Worm (Caenorhabditis elegans) whole organism, midembryonic: ENCODE data around the gene Y39B6A.37.
A peak's percentile ranks its signal among the peaks of the same experiment; 100 is the strongest.
"Not testable (repeated sequence)": the region's sequence is repeated elsewhere in the genome, so short reads cannot be mapped to it uniquely, and the experiment has no call there.

Source experiments
- T22C8.4 ChIP-seq: fragments of 200-800 bp; sonication (Bioruptor generic); IDR thresholded peaks from 2 replicates; pipeline ENCODE4 v1.3.6; 2022; ENCODE audit warnings: missing genetic modification characterization, missing compliant biosample characterization
- cog-1 ChIP-seq: sonication (generic microtip); optimal IDR thresholded peaks from 2 replicates; lab custom pipeline; 2016; ENCODE audit warnings: missing genetic modification characterization, missing compliant biosample characterization
- flt-1 ChIP-seq: fragments of 200-800 bp; sonication (Bioruptor generic); IDR thresholded peaks from 2 replicates; pipeline ENCODE4 v1.3.6; 2022; ENCODE audit warnings: missing genetic modification characterization, missing compliant biosample characterization
- klf-2 ChIP-seq: fragments of 200-800 bp; sonication (Bioruptor generic); conservative IDR thresholded peaks from 2 replicates; pipeline ENCODE4 v1.3.6; 2022; ENCODE audit warnings: missing genetic modification reagents, missing genetic modification characterization, missing compliant biosample characterization
- med-1 ChIP-seq: sonication (generic microtip); optimal IDR thresholded peaks from 2 replicates; lab custom pipeline; 2017; ENCODE audit warnings: missing genetic modification characterization, mild to moderate bottlenecking, missing compliant biosample characterization, antibody characterized with exemption, missing genetic modification reagents; ENCODE audit not compliant: insufficient read depth
- ref-1 ChIP-seq: fragments of 200-800 bp; sonication (Bioruptor generic); conservative IDR thresholded peaks from 2 replicates; pipeline ENCODE4 v1.3.6; 2022; ENCODE audit warnings: missing genetic modification reagents, missing genetic modification characterization, missing compliant biosample characterization
- tab-1 ChIP-seq: fragments of 200-800 bp; sonication (Bioruptor generic); IDR thresholded peaks from 2 replicates; pipeline ENCODE4 v1.3.6; 2022; ENCODE audit warnings: missing genetic modification characterization, missing compliant biosample characterization
- ztf-23 ChIP-seq: fragments of 200-800 bp; sonication (Bioruptor generic); IDR thresholded peaks from 2 replicates; pipeline ENCODE4 v1.3.6; 2022; ENCODE audit warnings: missing genetic modification reagents, missing genetic modification characterization, missing compliant biosample characterization
- ztf-29 ChIP-seq: fragments of 200-800 bp; sonication (Bioruptor generic); IDR thresholded peaks from 2 replicates; pipeline ENCODE4 v1.3.6; 2022; ENCODE audit warnings: missing genetic modification reagents, missing genetic modification characterization, missing compliant biosample characterization

Y39B6A.37 gene

ce11 chrV:19001016-19001415, 10.4 kb downstream of the Y39B6A.37 start, which contains the start of gene Y39B6A.34:
Y39B6A.34 (plus strand) TSS chrV:19001018.
- TF ChIP-seq T22C8.4: no peak
- no peak for TF ChIP-seq cog-1 (tag; lab: Kevin White, UChicago)
- TF ChIP-seq tab-1 (GFP tag; lab: Robert Waterston, UW): no peak
- no peak for TF ChIP-seq flt-1 (GFP tag; lab: Robert Waterston, UW)
- no peak for TF ChIP-seq klf-2 (GFP tag; lab: Robert Waterston, UW)
- TF ChIP-seq ztf-29 (GFP tag; lab: Robert Waterston, UW): no peak
- TF ChIP-seq med-1 (GFP tag; lab: Kevin White, UChicago): no peak
- TF ChIP-seq ztf-23 (GFP tag; lab: Robert Waterston, UW): no peak
- TF ChIP-seq ref-1 (GFP tag; lab: Robert Waterston, UW): no peak

- TF ChIP-seq ref-1 (GFP tag; lab: Robert Waterston, UW) (no peak), tab-1 (GFP tag; lab: Robert Waterston, UW) (no peak), flt-1 (GFP tag; lab: Robert Waterston, UW) (no peak)
Observed at ce11 chrV:19001656-19002055, 11.0 kb downstream of the Y39B6A.37 start, which contains the start of gene Y39B6A.33. Y39B6A.33 (plus strand) TSS chrV:19001956.

ce11 chrV:19010405-19010804, 19.8 kb downstream of the Y39B6A.37 start:
- TF ChIP-seq T22C8.4 (peak; percentile 77), tab-1 (GFP tag; lab: Robert Waterston, UW) (no peak)

ce11 chrV:19013215-19013614, 22.6 kb downstream of the Y39B6A.37 start:
- no peak for TF ChIP-seq ztf-23 (GFP tag; lab: Robert Waterston, UW)
- TF ChIP-seq med-1 (GFP tag; lab: Kevin White, UChicago): no peak
- TF ChIP-seq ref-1 (GFP tag; lab: Robert Waterston, UW): no peak
- no peak for TF ChIP-seq cog-1 (tag; lab: Kevin White, UChicago)
- no peak for TF ChIP-seq ztf-29 (GFP tag; lab: Robert Waterston, UW)
- TF ChIP-seq tab-1 (GFP tag; lab: Robert Waterston, UW): no peak
- TF ChIP-seq klf-2 (GFP tag; lab: Robert Waterston, UW): no peak
- no peak for TF ChIP-seq flt-1 (GFP tag; lab: Robert Waterston, UW)
- TF ChIP-seq T22C8.4: no peak

- not testable (repeated sequence) for TF ChIP-seq flt-1 (GFP tag; lab: Robert Waterston, UW); med-1 (GFP tag; lab: Kevin White, UChicago); ref-1 (GFP tag; lab: Robert Waterston, UW)
Observed at ce11 chrV:19014273-19014672, 23.6 kb downstream of the Y39B6A.37 start, which contains the start of gene Y39B6A.30. Y39B6A.30 (plus strand) TSS chrV:19014573.

ce11 chrV:19014940-19015339, 24.3 kb downstream of the Y39B6A.37 start:
- peak; percentile 79 for TF ChIP-seq T22C8.4

ce11 chrV:19019239-19019638, 28.6 kb downstream of the Y39B6A.37 start:
- TF ChIP-seq klf-2 (GFP tag; lab: Robert Waterston, UW): no peak
- TF ChIP-seq med-1 (GFP tag; lab: Kevin White, UChicago): no peak
- peak; percentile 85 for TF ChIP-seq T22C8.4

ce11 chrV:19024683-19025082, 34.0 kb downstream of the Y39B6A.37 start, which contains the start of gene Y39B6A.29:
Y39B6A.29 (minus strand) TSS chrV:19024783.
- TF ChIP-seq med-1 (GFP tag; lab: Kevin White, UChicago) (no peak), T22C8.4 (no peak), ztf-29 (GFP tag; lab: Robert Waterston, UW) (no peak), klf-2 (GFP tag; lab: Robert Waterston, UW) (no peak), ref-1 (GFP tag; lab: Robert Waterston, UW) (no peak), flt-1 (GFP tag; lab: Robert Waterston, UW) (no peak), cog-1 (tag; lab: Kevin White, UChicago) (no peak), tab-1 (GFP tag; lab: Robert Waterston, UW) (no peak), ztf-23 (GFP tag; lab: Robert Waterston, UW) (no peak)

- TF ChIP-seq T22C8.4 (no peak), cog-1 (tag; lab: Kevin White, UChicago) (no peak), ztf-29 (GFP tag; lab: Robert Waterston, UW) (no peak), klf-2 (GFP tag; lab: Robert Waterston, UW) (no peak), tab-1 (GFP tag; lab: Robert Waterston, UW) (no peak), ref-1 (GFP tag; lab: Robert Waterston, UW) (no peak), med-1 (GFP tag; lab: Kevin White, UChicago) (no peak), ztf-23 (GFP tag; lab: Robert Waterston, UW) (no peak), flt-1 (GFP tag; lab: Robert Waterston, UW) (no peak)
Observed at ce11 chrV:19026163-19026562, 35.5 kb downstream of the Y39B6A.37 start, which contains the start of gene Y39B6A.25. Y39B6A.25 (plus strand) TSS chrV:19026463.

ce11 chrV:19026757-19027156, 36.1 kb downstream of the Y39B6A.37 start:
- peak; percentile 82 for TF ChIP-seq T22C8.4

- TF ChIP-seq ztf-23 (GFP tag; lab: Robert Waterston, UW): no peak
- no peak for TF ChIP-seq ref-1 (GFP tag; lab: Robert Waterston, UW)
- TF ChIP-seq med-1 (GFP tag; lab: Kevin White, UChicago): no peak
- TF ChIP-seq T22C8.4: peak; percentile 91
- no peak for TF ChIP-seq ztf-29 (GFP tag; lab: Robert Waterston, UW)
Observed at ce11 chrV:19027338-19027737, 36.7 kb downstream of the Y39B6A.37 start.
